Fruit fly (Drosophila melanogaster) whole organism, pupa: ENCODE data around the gene CG15308.

ENCODE experiments used
- CG13204 ChIP-seq: fragments of 200-800 bp; sonication (Bioruptor generic); optimal IDR thresholded peaks from 2 replicates; lab custom pipeline; 2018; ENCODE audit warnings: missing biosample characterization, mild to moderate bottlenecking, missing genetic modification characterization, moderate library complexity
- CG15710 ChIP-seq: fragments of 200-800 bp; sonication (Bioruptor generic); optimal IDR thresholded peaks from 2 replicates; lab custom pipeline; 2018; ENCODE audit warnings: missing biosample characterization, mild to moderate bottlenecking, missing genetic modification characterization, moderate library complexity
- CG32121 ChIP-seq: fragments of 200-800 bp; sonication (Bioruptor generic); IDR thresholded peaks from 2 replicates; pipeline ENCODE4 v1.3.6; 2022; ENCODE audit warnings: missing biosample characterization, missing genetic modification characterization
- CG34367 ChIP-seq: fragments of 200-800 bp; sonication (Bioruptor generic); optimal IDR thresholded peaks from 2 replicates; lab custom pipeline; 2018; ENCODE audit warnings: missing biosample characterization, mild to moderate bottlenecking, missing genetic modification characterization
- CG4496 ChIP-seq: fragments of 200-800 bp; sonication (Bioruptor generic); IDR thresholded peaks from 3 replicates; pipeline ENCODE4 v1.3.6; 2022; ENCODE audit warnings: missing biosample characterization, missing genetic modification characterization
- CG8159 ChIP-seq: fragments of 200-800 bp; sonication (Bioruptor generic); optimal IDR thresholded peaks from 3 replicates; lab custom pipeline; 2018; ENCODE audit warnings: missing biosample characterization, mild to moderate bottlenecking, missing genetic modification characterization, moderate library complexity
- D1 ChIP-seq: fragments of 200-800 bp; sonication (Bioruptor generic); optimal IDR thresholded peaks from 2 replicates; lab custom pipeline; 2018; ENCODE audit warnings: missing biosample characterization, mild to moderate bottlenecking, missing genetic modification characterization, moderate library complexity
- EcR ChIP-seq: fragments of 200-800 bp; sonication (Bioruptor generic); optimal IDR thresholded peaks from 3 replicates; lab custom pipeline; 2019; ENCODE audit warnings: missing biosample characterization, missing genetic modification characterization, mild to moderate bottlenecking, moderate library complexity, missing genetic modification reagents
- Pif1A ChIP-seq: fragments of 200-800 bp; sonication (Bioruptor generic); optimal IDR thresholded peaks from 3 replicates; lab custom pipeline; 2016; ENCODE audit warnings: missing biosample characterization, missing genetic modification characterization
- Pif1B ChIP-seq: fragments of 200-800 bp; sonication (Bioruptor generic); optimal IDR thresholded peaks from 3 replicates; lab custom pipeline; 2016; ENCODE audit warnings: missing biosample characterization, missing genetic modification characterization
- Snoo ChIP-seq: fragments of 200-800 bp; sonication (Bioruptor generic); optimal IDR thresholded peaks from 3 replicates; lab custom pipeline; 2017; ENCODE audit warnings: missing biosample characterization, mild to moderate bottlenecking, missing genetic modification characterization, inconsistent platforms
- gl ChIP-seq: fragments of 200-800 bp; sonication (Bioruptor generic); optimal IDR thresholded peaks from 2 replicates; lab custom pipeline; 2018; ENCODE audit warnings: missing biosample characterization, mild to moderate bottlenecking, missing genetic modification characterization

dm6 chrX:10219039-10219438 lies at the start of gene CG15308:
- TF ChIP-seq EcR (GFP tag; lab: Kevin White, UChicago) (no peak), gl (tag; lab: Kevin White, UChicago) (no peak), Pif1A (GFP tag; lab: Kevin White, UChicago) (no peak), Pif1B (GFP tag; lab: Kevin White, UChicago) (no peak), CG15710 (tag; lab: Kevin White, UChicago) (no peak), CG34367 (no peak), CG8159 (tag; lab: Kevin White, UChicago) (no peak), CG32121 (GFP tag; lab: Robert Waterston, UW) (no peak), D1 (tag; lab: Kevin White, UChicago) (no peak), CG13204 (no peak), Snoo (tag; lab: Kevin White, UChicago) (no peak), CG4496 (GFP tag; lab: Robert Waterston, UW) (no peak)
